Worm (Caenorhabditis elegans) whole organism, L1 larva: ENCODE data around the gene Y39G8B.1.
A peak's percentile ranks its signal among the peaks of the same experiment; 100 is the strongest.

ENCODE experiments used
- C16A3.4 ChIP-seq: fragments of 150-350 bp; optimal IDR thresholded peaks from 2 replicates; lab custom pipeline; 2014; ENCODE audit warnings: missing biosample characterization, missing genetic modification characterization
- F16B12.6 ChIP-seq: fragments of 150-350 bp; optimal IDR thresholded peaks from 2 replicates; lab custom pipeline; 2014; ENCODE audit warnings: missing biosample characterization, missing genetic modification characterization
- Y116A8C.19 ChIP-seq: sonication (generic microtip); optimal IDR thresholded peaks from 2 replicates; lab custom pipeline; 2016; ENCODE audit warnings: missing compliant biosample characterization, missing genetic modification characterization, borderline replicate concordance
- aha-1 ChIP-seq: fragments of 150-350 bp; optimal IDR thresholded peaks from 2 replicates; lab custom pipeline; 2014; ENCODE audit warnings: missing biosample characterization, missing genetic modification characterization
- aly-2 ChIP-seq: fragments of 150-350 bp; optimal IDR thresholded peaks from 2 replicates; lab custom pipeline; 2014; ENCODE audit warnings: missing biosample characterization, missing genetic modification characterization
- ama-1 ChIP-seq: fragments of 150-350 bp; optimal IDR thresholded peaks from 2 replicates; lab custom pipeline; 2014
- blmp-1 ChIP-seq: fragments of 150-350 bp; optimal IDR thresholded peaks from 2 replicates; lab custom pipeline; 2014; ENCODE audit warnings: missing biosample characterization, missing genetic modification characterization
- ceh-63 ChIP-seq: fragments of 200-800 bp; sonication (Bioruptor generic); optimal IDR thresholded peaks from 2 replicates; lab custom pipeline; 2018; ENCODE audit warnings: mild to moderate bottlenecking, missing genetic modification characterization, missing compliant biosample characterization
- dsc-1 ChIP-seq: sonication (generic microtip); optimal IDR thresholded peaks from 2 replicates; lab custom pipeline; 2016; ENCODE audit warnings: mild to moderate bottlenecking, missing genetic modification characterization, missing compliant biosample characterization
- efl-1 ChIP-seq, 4 experiments: fragments of 150-350 bp; optimal IDR thresholded peaks in 3 of 4; peaks in 1 of 4; 1 replicate in 1 of 4; 2 replicates in 3 of 4; lab custom pipeline; 2014; ENCODE audit warnings: missing biosample characterization in 2 of 4, missing genetic modification characterization in 2 of 4, missing genetic modification reagents in 2 of 4
- egl-13 ChIP-seq: sonication (generic microtip); optimal IDR thresholded peaks from 2 replicates; lab custom pipeline; 2016; ENCODE audit warnings: missing genotype, missing genetic modification reagents, missing genetic modification characterization, missing compliant biosample characterization
- elt-2 ChIP-seq: sonication (generic microtip); optimal IDR thresholded peaks from 2 replicates; lab custom pipeline; 2016; ENCODE audit warnings: missing genetic modification characterization, mild to moderate bottlenecking, inconsistent platforms, missing compliant biosample characterization, missing genetic modification reagents
- fkh-10 ChIP-seq: sonication (generic microtip); optimal IDR thresholded peaks from 2 replicates; lab custom pipeline; 2017; ENCODE audit warnings: missing biosample characterization, missing genetic modification reagents, missing genetic modification characterization
- fkh-8 ChIP-seq: sonication (generic microtip); optimal IDR thresholded peaks from 2 replicates; lab custom pipeline; 2016; ENCODE audit warnings: mild to moderate bottlenecking, missing genetic modification characterization, missing compliant biosample characterization
- fos-1 ChIP-seq: fragments of 150-350 bp; optimal IDR thresholded peaks from 2 replicates; lab custom pipeline; 2014; ENCODE audit warnings: missing biosample characterization, missing genetic modification characterization
- hlh-17 ChIP-seq: fragments of 200-800 bp; sonication (Bioruptor generic); optimal IDR thresholded peaks from 2 replicates; lab custom pipeline; 2018; ENCODE audit warnings: missing genetic modification characterization, mild to moderate bottlenecking, missing compliant biosample characterization, moderate library complexity, borderline replicate concordance
- hlh-4 ChIP-seq: sonication (generic microtip); optimal IDR thresholded peaks from 2 replicates; lab custom pipeline; 2016; ENCODE audit warnings: mild to moderate bottlenecking, missing genetic modification characterization, missing compliant biosample characterization
- hpl-2 ChIP-seq: fragments of 150-350 bp; optimal IDR thresholded peaks from 2 replicates; lab custom pipeline; 2014; ENCODE audit warnings: missing biosample characterization, missing genetic modification reagents, missing genetic modification characterization
- isw-1 ChIP-seq: fragments of 200-800 bp; sonication (Bioruptor generic); IDR thresholded peaks from 2 replicates; pipeline ENCODE4 v1.3.6; 2022; ENCODE audit warnings: missing genetic modification characterization, missing compliant biosample characterization
- jun-1 ChIP-seq: fragments of 150-350 bp; optimal IDR thresholded peaks from 2 replicates; lab custom pipeline; 2014; ENCODE audit warnings: missing biosample characterization, missing genetic modification reagents, missing genetic modification characterization
- lin-13 ChIP-seq: fragments of 150-350 bp; optimal IDR thresholded peaks from 2 replicates; lab custom pipeline; 2014; ENCODE audit warnings: missing biosample characterization, missing genetic modification reagents, missing genetic modification characterization
- lir-3 ChIP-seq: sonication (generic microtip); optimal IDR thresholded peaks from 2 replicates; lab custom pipeline; 2016; ENCODE audit warnings: mild to moderate bottlenecking, missing genetic modification characterization, moderate library complexity, missing compliant biosample characterization; ENCODE audit not compliant: poor library complexity
- mab-9 ChIP-seq: fragments of 200-800 bp; sonication (Bioruptor generic); IDR thresholded peaks from 2 replicates; pipeline ENCODE4 v1.3.6; 2022; ENCODE audit warnings: missing genetic modification reagents, missing genetic modification characterization, missing compliant biosample characterization
- mdl-1 ChIP-seq, 2 experiments: fragments of 150-350 bp; optimal IDR thresholded peaks; 2 replicates each; lab custom pipeline; 2014 to 2017; ENCODE audit warnings: missing biosample characterization in 2 of 2, missing genetic modification characterization in 2 of 2, inconsistent platforms in 1 of 2
- mep-1 ChIP-seq: fragments of 150-350 bp; optimal IDR thresholded peaks from 2 replicates; lab custom pipeline; 2014; ENCODE audit warnings: missing biosample characterization, missing genetic modification characterization
- nhr-19 ChIP-seq: fragments of 200-800 bp; sonication (Bioruptor generic); conservative IDR thresholded peaks from 2 replicates; pipeline ENCODE4 v1.3.6; 2022; ENCODE audit warnings: missing genetic modification characterization, missing compliant biosample characterization
- nhr-20 ChIP-seq: sonication (generic microtip); optimal IDR thresholded peaks from 2 replicates; lab custom pipeline; 2016; ENCODE audit warnings: mild to moderate bottlenecking, missing genetic modification characterization, missing compliant biosample characterization
- nhr-237 ChIP-seq: fragments of 150-350 bp; optimal IDR thresholded peaks from 2 replicates; lab custom pipeline; 2014; ENCODE audit warnings: missing biosample characterization, missing genetic modification characterization
- nhr-47 ChIP-seq: sonication (generic microtip); optimal IDR thresholded peaks from 2 replicates; lab custom pipeline; 2016; ENCODE audit warnings: mild to moderate bottlenecking, missing genetic modification characterization, moderate library complexity, missing compliant biosample characterization
- nhr-71 ChIP-seq: sonication (generic microtip); optimal IDR thresholded peaks from 2 replicates; lab custom pipeline; 2016; ENCODE audit warnings: mild to moderate bottlenecking, missing genetic modification characterization, moderate library complexity, missing compliant biosample characterization
- nhr-76 ChIP-seq: sonication (generic microtip); optimal IDR thresholded peaks from 2 replicates; lab custom pipeline; 2017; ENCODE audit warnings: missing biosample characterization, missing genetic modification characterization
- nhr-90 ChIP-seq: sonication (generic microtip); optimal IDR thresholded peaks from 2 replicates; lab custom pipeline; 2016; ENCODE audit warnings: mild to moderate bottlenecking, missing genetic modification characterization, missing compliant biosample characterization; ENCODE audit not compliant: poor library complexity
- pag-3 ChIP-seq: sonication (generic microtip); optimal IDR thresholded peaks from 2 replicates; lab custom pipeline; 2017; ENCODE audit warnings: missing genetic modification characterization, mild to moderate bottlenecking, missing compliant biosample characterization, antibody characterized with exemption, borderline replicate concordance; ENCODE audit not compliant: insufficient read depth
- pqm-1 ChIP-seq: sonication (generic microtip); optimal IDR thresholded peaks from 3 replicates; lab custom pipeline; 2017; ENCODE audit warnings: missing biosample characterization, missing genetic modification characterization
- skn-1 ChIP-seq: fragments of 150-350 bp; optimal IDR thresholded peaks from 2 replicates; lab custom pipeline; 2014; ENCODE audit warnings: missing biosample characterization, missing genetic modification characterization
- snpc-4 ChIP-seq: fragments of 150-350 bp; optimal IDR thresholded peaks from 2 replicates; lab custom pipeline; 2014; ENCODE audit warnings: missing biosample characterization, missing genetic modification characterization
- snu-23 ChIP-seq: sonication (generic microtip); optimal IDR thresholded peaks from 2 replicates; lab custom pipeline; 2016; ENCODE audit warnings: missing genetic modification characterization, missing compliant biosample characterization
- sox-4 ChIP-seq: sonication (generic microtip); optimal IDR thresholded peaks from 2 replicates; lab custom pipeline; 2016; ENCODE audit warnings: missing genetic modification characterization, missing compliant biosample characterization
- sup-37 ChIP-seq: fragments of 200-800 bp; sonication (Bioruptor generic); optimal IDR thresholded peaks from 2 replicates; lab custom pipeline; 2018; ENCODE audit warnings: mild to moderate bottlenecking, missing genetic modification characterization, missing compliant biosample characterization
- tbx-2 ChIP-seq: sonication (generic microtip); optimal IDR thresholded peaks from 2 replicates; lab custom pipeline; 2016; ENCODE audit warnings: missing genetic modification characterization, missing compliant biosample characterization
- unc-62 ChIP-seq: fragments of 150-350 bp; optimal IDR thresholded peaks from 2 replicates; lab custom pipeline; 2014; ENCODE audit warnings: missing biosample characterization, missing genetic modification reagents, missing genetic modification characterization
- unc-86 ChIP-seq: sonication (generic microtip); optimal IDR thresholded peaks from 2 replicates; lab custom pipeline; 2016; ENCODE audit warnings: missing genetic modification characterization, missing compliant biosample characterization
- vab-15 ChIP-seq: sonication (generic microtip); optimal IDR thresholded peaks from 2 replicates; lab custom pipeline; 2017; ENCODE audit warnings: missing genotype, mild to moderate bottlenecking, missing genetic modification characterization, missing compliant biosample characterization
- zip-4 ChIP-seq: fragments of 200-800 bp; sonication (Bioruptor generic); optimal IDR thresholded peaks from 2 replicates; lab custom pipeline; 2018; ENCODE audit warnings: mild to moderate bottlenecking, missing genetic modification characterization, moderate library complexity, missing compliant biosample characterization
- ztf-11 ChIP-seq, 2 experiments: sonication (generic microtip); optimal IDR thresholded peaks; 2 replicates each; lab custom pipeline; 2016 to 2017; ENCODE audit warnings: missing genetic modification characterization in 2 of 2, missing biosample characterization in 1 of 2, missing compliant biosample characterization in 1 of 2

The Y39G8B.1 gene

DNA sequence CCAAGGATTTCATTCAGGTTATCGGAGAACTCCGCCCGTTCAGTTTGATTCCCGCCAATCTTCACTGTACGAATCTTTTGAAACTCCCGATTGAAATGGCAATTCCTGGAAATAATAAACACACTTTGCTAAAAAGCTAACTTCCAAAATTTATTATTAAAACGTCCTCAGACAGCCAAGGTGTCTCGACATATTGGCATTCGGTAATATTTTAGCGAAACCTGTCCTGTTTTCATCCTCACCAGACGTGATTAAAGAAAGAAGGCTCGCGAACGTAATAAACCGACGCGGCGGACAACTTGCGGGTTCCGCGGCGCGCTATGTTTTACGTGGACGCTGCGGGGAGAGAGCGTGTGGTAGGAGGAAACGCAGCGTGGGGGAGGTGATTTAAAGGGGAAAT, 44.6 kb upstream of the Y39G8B.1 start (continued):
- TF ChIP-seq lir-3 (tag; lab: Kevin White, UChicago) = peak; percentile 34
- TF ChIP-seq lin-13 = peak; percentile 30
- TF ChIP-seq F16B12.6 (tag; lab: Kevin White, UChicago) = peak; percentile 3
- TF ChIP-seq pag-3 = peak; percentile 54
- TF ChIP-seq mab-9 = 0 out of 2 replicates have a peak, but pooled peaks have one; percentile 55
- TF ChIP-seq dsc-1 = peak; percentile 84
- peak; percentile 77 for TF ChIP-seq sox-4 (tag; lab: Kevin White, UChicago)
- TF ChIP-seq zip-4 (GFP tag; lab: Kevin White, UChicago) = peak; percentile 81
- peak; percentile 94 for TF ChIP-seq nhr-71 (tag; lab: Kevin White, UChicago)
- TF ChIP-seq efl-1 (optimal IDR thresholded peaks at IDR 0.05; lab: Kevin White, UChicago) = peak; percentile 53 to 80
- TF ChIP-seq efl-1 (GFP tag; optimal IDR thresholded peaks at IDR 0.05 in 1 of 2; lab: Kevin White, UChicago) = peak; percentile 62 to 96
- peak; percentile 92 for TF ChIP-seq nhr-19
- no peak for TF ChIP-seq nhr-237
- peak; percentile 54 for TF ChIP-seq hpl-2 (GFP tag; lab: Kevin White, UChicago)
- TF ChIP-seq tbx-2 (tag; lab: Kevin White, UChicago) = peak; percentile 80
- TF ChIP-seq nhr-90 (tag; lab: Kevin White, UChicago) = peak; percentile 98
- peak; percentile 94 for TF ChIP-seq elt-2
- TF ChIP-seq ceh-63 (GFP tag; lab: Kevin White, UChicago) = no peak
- TF ChIP-seq nhr-76 (tag; lab: Kevin White, UChicago) = peak; percentile 48
- peak in 1 of 2 experiments; percentile 65 for TF ChIP-seq ztf-11 (tag; optimal IDR thresholded peaks at IDR 0.05; lab: Kevin White, UChicago)
- no peak for TF ChIP-seq fkh-8
- TF ChIP-seq isw-1 (GFP tag; lab: Robert Waterston, UW) = peak; percentile 49
- no peak for TF ChIP-seq vab-15 (tag; lab: Kevin White, UChicago)
- peak; percentile 71 for TF ChIP-seq jun-1 (tag; lab: Kevin White, UChicago)
- no peak for TF ChIP-seq blmp-1 (tag; lab: Kevin White, UChicago)
- peak; percentile 91 for TF ChIP-seq nhr-20 (tag; lab: Kevin White, UChicago)
- peak; percentile 85 for TF ChIP-seq sup-37 (GFP tag; lab: Kevin White, UChicago)
- TF ChIP-seq unc-86 (tag; lab: Kevin White, UChicago) = peak; percentile 55
- peak; percentile 30 for TF ChIP-seq hlh-4 (tag; lab: Kevin White, UChicago)
- TF ChIP-seq mdl-1 (tag; optimal IDR thresholded peaks at IDR 0.05; lab: Kevin White, UChicago) = peak in 1 of 2 experiments; percentile 49
- peak; percentile 93 for TF ChIP-seq nhr-47
- no peak for TF ChIP-seq hlh-17 (GFP tag; lab: Kevin White, UChicago)
- peak; percentile 82 for TF ChIP-seq aly-2 (tag; lab: Kevin White, UChicago)
- peak; percentile 79 for TF ChIP-seq mep-1 (tag; lab: Kevin White, UChicago)
- TF ChIP-seq skn-1 (tag; lab: Kevin White, UChicago) = peak; percentile 34
- no peak for TF ChIP-seq pqm-1 (tag; lab: Kevin White, UChicago)
- no peak for TF ChIP-seq C16A3.4 (tag; lab: Kevin White, UChicago)
- no peak for TF ChIP-seq unc-62 (GFP tag; lab: Kevin White, UChicago)

- TF ChIP-seq snu-23 (GFP tag; lab: Kevin White, UChicago) = no peak
- no peak for TF ChIP-seq fos-1 (tag; lab: Kevin White, UChicago)
- no peak for TF ChIP-seq egl-13 (tag; lab: Kevin White, UChicago)
- no peak for TF ChIP-seq nhr-237
- TF ChIP-seq hlh-17 (GFP tag; lab: Kevin White, UChicago) = no peak
- no peak for TF ChIP-seq fkh-10
- no peak for TF ChIP-seq nhr-19
- TF ChIP-seq lir-3 (tag; lab: Kevin White, UChicago) = no peak
- TF ChIP-seq ztf-11 (tag; optimal IDR thresholded peaks at IDR 0.05; lab: Kevin White, UChicago) = no peak
- no peak for TF ChIP-seq sox-4 (tag; lab: Kevin White, UChicago)
- TF ChIP-seq snpc-4 (tag; lab: Kevin White, UChicago) = no peak
- no peak for TF ChIP-seq pqm-1 (tag; lab: Kevin White, UChicago)
- no peak for TF ChIP-seq aha-1 (tag; lab: Kevin White, UChicago)
- no peak for TF ChIP-seq Y116A8C.19 (tag; lab: Kevin White, UChicago)
- TF ChIP-seq mab-9 = no peak
- TF ChIP-seq ama-1 (lab: Kevin White, UChicago) = no peak
- TF ChIP-seq unc-86 (tag; lab: Kevin White, UChicago) = no peak
These were observed 43.3 kb upstream of the Y39G8B.1 start, which contains the start of gene cyp-37A1 for ce11 chrII:14016865-14017264. Gene cyp-37A1, minus strand, starts transcription at chrII:14016965.
